Worm (Caenorhabditis elegans): ENCODE measurements around the gene let-23.

Gene let-23

ce11 chrII:9241610-9242009, 44.3 kb downstream of the let-23 start:
- no peak for TF ChIP-seq unc-42 (tag; optimal IDR thresholded peaks at IDR 0.05)
- no peak for TF ChIP-seq ama-1 (optimal IDR thresholded peaks at IDR 0.05)
- TF ChIP-seq gmeb-2 (tag; optimal IDR thresholded peaks at IDR 0.05): no peak
- no peak for TF ChIP-seq syd-9 (tag; optimal IDR thresholded peaks at IDR 0.05)
- no peak for TF ChIP-seq pqm-1 (tag; optimal IDR thresholded peaks at IDR 0.05)
- no peak for TF ChIP-seq ceh-22 (tag; optimal IDR thresholded peaks at IDR 0.05)
- no peak for TF ChIP-seq lin-11 (tag; optimal IDR thresholded peaks at IDR 0.05)
- TF ChIP-seq elt-2 (tag; optimal IDR thresholded peaks at IDR 0.05): no peak
- no peak for TF ChIP-seq dve-1 (tag; optimal IDR thresholded peaks at IDR 0.05)
- no peak for TF ChIP-seq sdc-2 (tag; optimal IDR thresholded peaks at IDR 0.05)
- TF ChIP-seq tbx-7 (tag; optimal IDR thresholded peaks at IDR 0.05): no peak
- TF ChIP-seq K02D7.2 (tag; optimal IDR thresholded peaks at IDR 0.05): no peak
- TF ChIP-seq pha-2 (tag; optimal IDR thresholded peaks at IDR 0.05): no peak
- no peak for TF ChIP-seq ceh-18 (tag; optimal IDR thresholded peaks at IDR 0.05)
- no peak for TF ChIP-seq tbx-2 (tag; optimal IDR thresholded peaks at IDR 0.05)
- TF ChIP-seq rnt-1 (tag; optimal IDR thresholded peaks at IDR 0.05): no peak
- no peak for TF ChIP-seq che-1 (tag; optimal IDR thresholded peaks at IDR 0.05)

- no peak for TF ChIP-seq npax-4 (tag; optimal IDR thresholded peaks at IDR 0.05)
These were observed 45.5 kb downstream of the let-23 start for ce11 chrII:9242804-9243203.

ce11 chrII:9246648-9247047, 49.3 kb downstream of the let-23 start, which contains the start of gene T26C5.5:
Gene T26C5.5, minus strand, starts transcription at chrII:9246748.
- TF ChIP-seq hlh-13 (GFP tag; optimal IDR thresholded peaks at IDR 0.05): no peak
- no peak for TF ChIP-seq ceh-34 (tag; optimal IDR thresholded peaks at IDR 0.05)
- TF ChIP-seq fkh-6 (tag; optimal IDR thresholded peaks at IDR 0.05): no peak
- TF ChIP-seq Y22D7AL.16 (tag; optimal IDR thresholded peaks at IDR 0.05): no peak
- TF ChIP-seq zip-5 (tag; optimal IDR thresholded peaks at IDR 0.05): no peak
- TF ChIP-seq ahr-1 (tag; optimal IDR thresholded peaks at IDR 0.05): no peak
- TF ChIP-seq fkh-10 (GFP tag; optimal IDR thresholded peaks at IDR 0.05): no peak
- TF ChIP-seq hlh-6 (tag; optimal IDR thresholded peaks at IDR 0.05): no peak
- no peak for TF ChIP-seq K02D7.2 (tag; optimal IDR thresholded peaks at IDR 0.05)
- TF ChIP-seq nhr-11 (tag; optimal IDR thresholded peaks at IDR 0.05): no peak
- no peak for TF ChIP-seq T23F11.4 (GFP tag; optimal IDR thresholded peaks at IDR 0.05)
- no peak for TF ChIP-seq pha-2 (tag; optimal IDR thresholded peaks at IDR 0.05)
- no peak for TF ChIP-seq lin-11 (tag; optimal IDR thresholded peaks at IDR 0.05)
- no peak for TF ChIP-seq pax-1 (tag; optimal IDR thresholded peaks at IDR 0.05)
- no peak for TF ChIP-seq unc-86 (tag; optimal IDR thresholded peaks at IDR 0.05)

DNA sequence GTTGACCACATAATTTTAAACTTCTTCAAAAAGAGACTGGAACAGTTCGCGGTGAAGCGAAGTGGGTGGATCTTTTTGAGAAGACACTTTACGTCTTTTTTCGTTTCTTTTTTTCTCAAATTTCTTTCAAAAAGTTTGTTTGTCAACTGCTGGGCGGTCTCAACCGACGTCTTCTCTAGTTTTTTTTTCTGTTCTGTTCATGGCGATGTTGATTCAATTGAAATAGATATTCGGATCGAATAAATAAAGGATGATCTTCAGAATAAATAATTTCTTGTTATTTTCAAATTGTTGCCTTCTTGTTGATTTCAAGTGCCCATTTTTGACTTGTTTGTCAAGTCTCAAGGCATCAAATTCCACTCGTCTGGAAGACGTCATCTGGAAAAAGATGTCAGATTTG, 53.1 kb downstream of the let-23 start, which contains the start of gene T26C5.4:
TSS of gene T26C5.4 (minus strand) at position 101 of the 400 bp plus-strand sequence.
- no peak for TF ChIP-seq gmeb-2 (tag; optimal IDR thresholded peaks at IDR 0.05)
- TF ChIP-seq madf-2 (tag; optimal IDR thresholded peaks at IDR 0.05): no peak
- TF ChIP-seq unc-3 (GFP tag; conservative IDR thresholded peaks at IDR 0.05): no peak
- no peak for TF ChIP-seq unc-3 (tag; optimal IDR thresholded peaks at IDR 0.05)
- TF ChIP-seq nfya-1 (tag; optimal IDR thresholded peaks at IDR 0.05): no peak
- TF ChIP-seq elt-4 (tag; optimal IDR thresholded peaks at IDR 0.05): no peak
- no peak for TF ChIP-seq hlh-6 (tag; optimal IDR thresholded peaks at IDR 0.05)
- no peak for TF ChIP-seq unc-55 (GFP tag; optimal IDR thresholded peaks at IDR 0.05)
- TF ChIP-seq dmd-4 (tag; optimal IDR thresholded peaks at IDR 0.05; ENCODE audit: borderline replicate concordance): no peak
- TF ChIP-seq ceh-22 (tag; optimal IDR thresholded peaks at IDR 0.05): no peak
- no peak for TF ChIP-seq ceh-31 (tag; optimal IDR thresholded peaks at IDR 0.05)
- TF ChIP-seq pha-4 (tag; optimal IDR thresholded peaks at IDR 0.05): no peak
- no peak for TF ChIP-seq ets-4 (tag; optimal IDR thresholded peaks at IDR 0.05)
- no peak for TF ChIP-seq ztf-16 (tag; optimal IDR thresholded peaks at IDR 0.05)
- no peak for TF ChIP-seq ceh-9 (tag; optimal IDR thresholded peaks at IDR 0.05)
- no peak for TF ChIP-seq odd-2 (tag; optimal IDR thresholded peaks at IDR 0.05)
- TF ChIP-seq elt-2 (tag; optimal IDR thresholded peaks at IDR 0.05): no peak
- no peak for TF ChIP-seq pat-9 (tag; optimal IDR thresholded peaks at IDR 0.05)
- no peak for TF ChIP-seq zip-5 (tag; optimal IDR thresholded peaks at IDR 0.05)
- no peak for TF ChIP-seq che-1 (tag; optimal IDR thresholded peaks at IDR 0.05)
